Fruit fly (Drosophila melanogaster) whole organism, pupa: Measurements from ENCODE around the gene Nin.

Experiments
- CG12605 ChIP-seq: fragments of 200-800 bp; sonication (Bioruptor generic); IDR thresholded peaks from 2 replicates; pipeline ENCODE4 v1.3.6; 2022; ENCODE audit warnings: missing biosample characterization, missing genetic modification characterization
- CG13204 ChIP-seq: fragments of 200-800 bp; sonication (Bioruptor generic); optimal IDR thresholded peaks from 2 replicates; lab custom pipeline; 2018; ENCODE audit warnings: missing biosample characterization, mild to moderate bottlenecking, missing genetic modification characterization, moderate library complexity
- CG15710 ChIP-seq: fragments of 200-800 bp; sonication (Bioruptor generic); optimal IDR thresholded peaks from 2 replicates; lab custom pipeline; 2018; ENCODE audit warnings: missing biosample characterization, mild to moderate bottlenecking, missing genetic modification characterization, moderate library complexity
- CG8159 ChIP-seq: fragments of 200-800 bp; sonication (Bioruptor generic); optimal IDR thresholded peaks from 3 replicates; lab custom pipeline; 2018; ENCODE audit warnings: missing biosample characterization, mild to moderate bottlenecking, missing genetic modification characterization, moderate library complexity
- CG9948 ChIP-seq: fragments of 200-800 bp; sonication (Bioruptor generic); optimal IDR thresholded peaks from 2 replicates; lab custom pipeline; 2018; ENCODE audit warnings: missing biosample characterization, mild to moderate bottlenecking, missing genetic modification characterization, moderate library complexity
- D1 ChIP-seq: fragments of 200-800 bp; sonication (Bioruptor generic); optimal IDR thresholded peaks from 2 replicates; lab custom pipeline; 2018; ENCODE audit warnings: missing biosample characterization, mild to moderate bottlenecking, missing genetic modification characterization, moderate library complexity
- EcR ChIP-seq: fragments of 200-800 bp; sonication (Bioruptor generic); optimal IDR thresholded peaks from 3 replicates; lab custom pipeline; 2019; ENCODE audit warnings: missing biosample characterization, missing genetic modification characterization, mild to moderate bottlenecking, moderate library complexity, missing genetic modification reagents
- Ets98B ChIP-seq: fragments of 200-800 bp; sonication (Bioruptor generic); IDR thresholded peaks from 2 replicates; pipeline ENCODE4 v1.3.6; 2022; ENCODE audit warnings: missing biosample characterization, missing genetic modification characterization
- Pif1A ChIP-seq: fragments of 200-800 bp; sonication (Bioruptor generic); optimal IDR thresholded peaks from 3 replicates; lab custom pipeline; 2016; ENCODE audit warnings: missing biosample characterization, missing genetic modification characterization
- Pif1B ChIP-seq: fragments of 200-800 bp; sonication (Bioruptor generic); optimal IDR thresholded peaks from 3 replicates; lab custom pipeline; 2016; ENCODE audit warnings: missing biosample characterization, missing genetic modification characterization
- fd96Ca ChIP-seq: fragments of 200-800 bp; sonication (Bioruptor generic); IDR thresholded peaks from 3 replicates; pipeline ENCODE4 v1.3.6; 2022; ENCODE audit warnings: missing biosample characterization, missing genetic modification characterization
- rn ChIP-seq: fragments of 200-800 bp; sonication (Bioruptor generic); IDR thresholded peaks from 2 replicates; pipeline ENCODE4 v1.3.6; 2022; ENCODE audit warnings: missing biosample characterization, missing genetic modification characterization

dm6 chr2L:5327266-5327621 is 48.9 kb upstream of the Nin start:
- TF ChIP-seq CG15710 (tag; lab: Kevin White, UChicago) (no peak), CG12605 (GFP tag; lab: Robert Waterston, UW) (no peak), CG13204 (no peak), CG9948 (tag; lab: Kevin White, UChicago) (no peak), D1 (tag; lab: Kevin White, UChicago) (no peak), EcR (GFP tag; lab: Kevin White, UChicago) (peak; percentile 43), Ets98B (GFP tag; lab: Robert Waterston, UW) (no peak), CG8159 (tag; lab: Kevin White, UChicago) (no peak), Pif1A (GFP tag; lab: Kevin White, UChicago) (no peak), Pif1B (GFP tag; lab: Kevin White, UChicago) (no peak), rn (GFP tag; lab: Robert Waterston, UW) (no peak), fd96Ca (GFP tag; lab: Robert Waterston, UW) (no peak)
